Worm (Caenorhabditis elegans): ENCODE data around the gene F19B10.4.

The F19B10.4 gene

DNA sequence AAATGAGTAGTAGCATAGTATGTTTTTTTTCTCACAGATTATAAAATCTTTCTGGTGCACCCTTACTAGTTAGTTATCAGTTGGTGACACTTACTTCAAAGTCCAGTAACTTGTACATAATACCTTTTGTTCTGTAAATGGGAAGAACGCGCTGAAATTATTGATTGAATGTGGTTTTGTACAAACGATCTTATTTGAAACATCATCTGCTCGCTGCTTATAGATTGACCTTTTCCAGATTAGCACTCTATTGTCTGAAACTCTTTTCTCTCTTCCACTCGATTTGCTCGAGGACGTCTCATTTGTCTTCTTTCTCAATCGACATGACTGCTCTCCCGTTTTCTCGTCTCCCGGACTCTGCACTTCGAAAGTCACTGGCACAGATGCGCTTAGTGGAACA lies 12.8 kb upstream of the F19B10.4 start, which contains the start of gene fbxb-33:
TSS of gene fbxb-33 (plus strand) at position 301 of the 400 bp plus-strand sequence.
- no peak for TF ChIP-seq tag-97 (GFP tag; IDR thresholded peaks at IDR 0.05)
- no peak for TF ChIP-seq mxl-2 (GFP tag; conservative IDR thresholded peaks at IDR 0.05)
- no peak for TF ChIP-seq daf-8 (GFP tag; IDR thresholded peaks at IDR 0.05)
- TF ChIP-seq vab-7 (GFP tag; IDR thresholded peaks at IDR 0.05), result no peak
- no peak for TF ChIP-seq hif-1 (tag; optimal IDR thresholded peaks at IDR 0.05)
- no peak for TF ChIP-seq hmg-1.1 (GFP tag; IDR thresholded peaks at IDR 0.05)
- no peak for TF ChIP-seq daf-19 (GFP tag; conservative IDR thresholded peaks at IDR 0.05)
- no peak for TF ChIP-seq unc-130 (GFP tag; optimal IDR thresholded peaks at IDR 0.05)
- no peak for TF ChIP-seq lsy-2 (tag; optimal IDR thresholded peaks at IDR 0.05)
- TF ChIP-seq mdl-1 (tag; optimal IDR thresholded peaks at IDR 0.05), result no peak
- TF ChIP-seq php-3 (GFP tag; IDR thresholded peaks at IDR 0.05), result no peak
- no peak for TF ChIP-seq lim-7 (GFP tag; IDR thresholded peaks at IDR 0.05)
- TF ChIP-seq jun-1 (tag; optimal IDR thresholded peaks at IDR 0.05), result no peak
- TF ChIP-seq daf-12 (tag; optimal IDR thresholded peaks at IDR 0.05), result no peak
- TF ChIP-seq lin-13 (GFP tag; optimal IDR thresholded peaks at IDR 0.05), result no peak
- no peak for TF ChIP-seq T20F7.1 (GFP tag; optimal IDR thresholded peaks at IDR 0.05)
- TF ChIP-seq lin-39 (tag; optimal IDR thresholded peaks at IDR 0.05), result no peak
- no peak for TF ChIP-seq ztf-7 (tag; optimal IDR thresholded peaks at IDR 0.05)
- TF ChIP-seq Y75B8A.6 (GFP tag; IDR thresholded peaks at IDR 0.05), result no peak
- no peak for TF ChIP-seq madf-9 (GFP tag; conservative IDR thresholded peaks at IDR 0.05)

DNA sequence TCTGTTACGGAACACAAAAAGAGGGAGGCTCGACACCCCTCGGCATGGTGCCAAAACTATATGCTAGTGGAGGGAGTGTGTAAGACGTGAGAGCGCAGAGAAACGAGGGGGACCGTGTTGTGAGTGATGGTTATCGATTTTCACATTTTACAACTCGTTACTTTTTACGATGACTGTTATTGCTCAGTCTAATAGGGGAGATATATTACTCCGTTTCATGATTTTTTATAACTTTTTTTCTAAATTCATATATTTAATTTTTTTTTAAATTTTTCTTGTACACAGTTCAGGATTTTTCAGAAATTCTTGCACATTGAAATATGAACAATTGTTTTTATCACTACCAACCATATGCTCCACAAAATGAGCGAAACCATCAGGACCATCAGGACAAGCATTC lies 4.5 kb upstream of the F19B10.4 start, which contains the start of gene F19B10.5:
TSS of gene F19B10.5 (plus strand) at position 301 of the 400 bp plus-strand sequence.
- TF ChIP-seq ZK337.2 (GFP tag; IDR thresholded peaks at IDR 0.05) (no peak), zip-2 (tag; optimal IDR thresholded peaks at IDR 0.05) (no peak), arid-1 (GFP tag; conservative IDR thresholded peaks at IDR 0.05) (no peak), nhr-41 (GFP tag; IDR thresholded peaks at IDR 0.05) (no peak), F10B5.3 (tag; optimal IDR thresholded peaks at IDR 0.05) (no peak), hmg-1.1 (GFP tag; IDR thresholded peaks at IDR 0.05) (no peak), dpl-1 (GFP tag; optimal IDR thresholded peaks at IDR 0.05) (no peak), mep-1 (tag; optimal IDR thresholded peaks at IDR 0.05) (no peak), hlh-30 (tag; optimal IDR thresholded peaks at IDR 0.05; ENCODE audit: insufficient read depth) (no peak), T26A8.4 (GFP tag; IDR thresholded peaks at IDR 0.05) (no peak), ZK546.5 (tag; optimal IDR thresholded peaks at IDR 0.05) (no peak), nhr-25 (tag; optimal IDR thresholded peaks at IDR 0.05; ENCODE audit: borderline replicate concordance, insufficient read depth) (no peak), lin-29 (GFP tag; IDR thresholded peaks at IDR 0.05) (no peak), Y48G9A.11 (GFP tag; IDR thresholded peaks at IDR 0.05) (no peak), dve-1 (tag; optimal IDR thresholded peaks at IDR 0.05; ENCODE audit: insufficient read depth) (no peak)

DNA sequence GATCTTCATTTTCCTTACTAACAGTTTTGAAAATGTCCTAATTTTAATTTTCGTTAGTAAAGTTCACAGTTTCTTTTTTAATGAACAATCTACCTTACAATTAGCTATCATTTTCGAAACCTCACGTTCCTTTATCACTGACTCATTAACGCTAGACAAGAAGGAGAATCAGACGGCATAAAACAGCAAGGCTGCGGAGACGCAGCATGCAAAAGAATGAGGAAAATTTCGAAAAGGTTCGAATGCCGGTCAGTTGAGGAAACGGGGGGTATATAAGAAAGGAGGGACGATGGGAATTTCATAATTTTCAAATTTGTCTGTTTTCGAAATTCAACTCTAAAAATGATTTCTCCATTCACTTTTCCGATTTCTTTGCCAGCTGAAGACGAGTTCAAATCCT lies 2.1 kb downstream of the F19B10.4 start, which contains the start of gene F19B10.13:
TSS of gene F19B10.13 (plus strand) at position 343 of the 400 bp plus-strand sequence.
- no peak for TF ChIP-seq set-16 (GFP tag; IDR thresholded peaks at IDR 0.05)
- TF ChIP-seq nhr-48 (tag; optimal IDR thresholded peaks at IDR 0.05), result no peak
- no peak for TF ChIP-seq saeg-2 (GFP tag; IDR thresholded peaks at IDR 0.05)
- TF ChIP-seq gei-8 (GFP tag; optimal IDR thresholded peaks at IDR 0.05), result no peak
- TF ChIP-seq ceh-28 (tag; optimal IDR thresholded peaks at IDR 0.05), result no peak
- no peak for TF ChIP-seq ceh-82 (tag; optimal IDR thresholded peaks at IDR 0.05)
- TF ChIP-seq nhr-28 (tag; optimal IDR thresholded peaks at IDR 0.05), result peak; percentile 36
- no peak for TF ChIP-seq nhr-102 (tag; optimal IDR thresholded peaks at IDR 0.05)
- no peak for TF ChIP-seq fos-1 (tag; optimal IDR thresholded peaks at IDR 0.05)
- TF ChIP-seq daf-19 (GFP tag; conservative IDR thresholded peaks at IDR 0.05), result no peak
- TF ChIP-seq Y75B8A.6 (GFP tag; IDR thresholded peaks at IDR 0.05), result no peak
- TF ChIP-seq mxl-3 (GFP tag; optimal IDR thresholded peaks at IDR 0.05), result peak; percentile 16
- no peak for TF ChIP-seq attf-4 (tag; optimal IDR thresholded peaks at IDR 0.05)
- TF ChIP-seq mep-1 (tag; optimal IDR thresholded peaks at IDR 0.05), result no peak
- no peak for TF ChIP-seq rbr-2 (tag; optimal IDR thresholded peaks at IDR 0.05)
- TF ChIP-seq mes-2 (tag; optimal IDR thresholded peaks at IDR 0.05; ENCODE audit: poor library complexity, severe bottlenecking), result peak; percentile 39
- TF ChIP-seq pqm-1 (tag; optimal IDR thresholded peaks at IDR 0.05), result peak; percentile 26
- TF ChIP-seq mdt-29 (GFP tag; IDR thresholded peaks at IDR 0.05), result no peak
- no peak for TF ChIP-seq nhr-237 (tag; optimal IDR thresholded peaks at IDR 0.05)
